Worm (Caenorhabditis elegans): ENCODE measurements around the gene stdh-1.

ce11 chrV:13876529-13876928 is 29.8 kb upstream of the stdh-1 start, which contains the start of gene T22G5.1:
- TF ChIP-seq ama-1 (optimal IDR thresholded peaks at IDR 0.05): no peak
- TF ChIP-seq B0310.2 (tag; optimal IDR thresholded peaks at IDR 0.05): no peak
- no peak for TF ChIP-seq F13C5.2 (tag; optimal IDR thresholded peaks at IDR 0.05)
- TF ChIP-seq aly-1 (tag; optimal IDR thresholded peaks at IDR 0.05): no peak
- TF ChIP-seq ets-7 (tag; optimal IDR thresholded peaks at IDR 0.05): no peak
- TF ChIP-seq ceh-13 (GFP tag; optimal IDR thresholded peaks at IDR 0.05): no peak
- TF ChIP-seq tbx-37 (GFP tag; conservative IDR thresholded peaks at IDR 0.05): no peak
- no peak for TF ChIP-seq tra-4 (tag; optimal IDR thresholded peaks at IDR 0.05)
- no peak for TF ChIP-seq hnd-1 (tag; optimal IDR thresholded peaks at IDR 0.05)
- TF ChIP-seq flt-1 (GFP tag; IDR thresholded peaks at IDR 0.05): no peak
- TF ChIP-seq hmg-4 (GFP tag; optimal IDR thresholded peaks at IDR 0.05): no peak
- TF ChIP-seq pes-1 (GFP tag; IDR thresholded peaks at IDR 0.05): no peak

Data from whole organism, early embryonic.